Worm (Caenorhabditis elegans) whole organism, early embryonic: ENCODE data around the gene cytb-5.1.

Experiments used
- B0310.2 ChIP-seq: sonication (generic microtip); optimal IDR thresholded peaks from 2 replicates; lab custom pipeline; 2016; ENCODE audit warnings: mild to moderate bottlenecking, missing genetic modification characterization, missing compliant biosample characterization
- ceh-13 ChIP-seq: fragments of 200-800 bp; sonication (Bioruptor generic); optimal IDR thresholded peaks from 2 replicates; lab custom pipeline; 2018; ENCODE audit warnings: mild to moderate bottlenecking, missing genetic modification characterization, missing compliant biosample characterization
- flt-1 ChIP-seq: fragments of 200-800 bp; sonication (Bioruptor generic); IDR thresholded peaks from 2 replicates; pipeline ENCODE4 v1.3.6; 2022; ENCODE audit warnings: missing genetic modification characterization, missing compliant biosample characterization
- pes-1 ChIP-seq: fragments of 200-800 bp; sonication (Bioruptor generic); IDR thresholded peaks from 2 replicates; pipeline ENCODE4 v1.3.6; 2022; ENCODE audit warnings: missing genetic modification reagents, missing genetic modification characterization, missing compliant biosample characterization

DNA sequence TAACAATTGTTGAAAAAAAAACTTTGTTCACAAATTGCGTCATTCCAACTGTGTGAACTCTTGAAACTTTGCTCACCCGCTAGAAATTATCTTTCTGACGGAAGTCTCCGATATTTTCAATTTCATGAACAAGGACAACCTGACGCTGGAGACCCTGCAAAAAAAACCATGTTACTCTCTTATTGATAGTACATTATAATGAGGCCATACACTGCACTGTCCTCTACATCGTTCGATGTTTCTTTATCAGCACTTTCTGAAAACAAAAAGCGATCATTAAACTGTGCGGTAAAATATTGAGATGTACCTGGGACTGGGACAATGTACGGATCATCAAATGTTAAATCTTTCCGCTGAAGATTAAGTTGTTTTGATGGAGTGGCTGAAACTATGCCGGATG lies 1.8 kb downstream of the cytb-5.1 start:
- TF ChIP-seq pes-1 (GFP tag; lab: Robert Waterston, UW), result no peak
- TF ChIP-seq flt-1 (GFP tag; lab: Robert Waterston, UW), result no peak
- TF ChIP-seq B0310.2 (tag; lab: Kevin White, UChicago), result no peak
- no peak for TF ChIP-seq ceh-13 (GFP tag; lab: Kevin White, UChicago)
